Fruit fly (Drosophila melanogaster): ENCODE results near the gene Cpr65Av.

DNA sequence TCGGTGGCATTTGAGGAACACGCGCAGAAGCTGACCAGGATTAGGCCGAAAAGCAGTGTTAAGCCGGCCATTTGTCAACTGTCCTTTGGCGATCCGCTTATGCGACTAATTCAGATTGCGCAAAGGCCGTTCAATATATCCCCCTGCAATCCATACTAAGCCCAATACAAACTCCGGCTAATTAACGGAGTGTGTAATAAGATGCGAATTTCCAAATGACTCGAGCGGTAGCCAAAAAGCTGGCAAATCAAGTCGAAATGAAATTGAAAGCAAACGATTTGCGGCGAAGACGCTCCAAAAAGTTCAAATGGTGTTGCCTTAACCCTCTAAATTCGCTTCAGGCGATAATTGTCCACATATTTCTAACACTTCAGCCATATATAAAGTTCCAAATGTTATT is 2.5 kb upstream of the Cpr65Av start, which contains the start of gene Cpr65Aw:
- TF ChIP-seq psq (optimal IDR thresholded peaks at IDR 0.05), result no peak
- no peak for TF ChIP-seq usp (GFP tag; optimal IDR thresholded peaks at IDR 0.05)
- TF ChIP-seq Dll (optimal IDR thresholded peaks at IDR 0.05), result no peak
- no peak for TF ChIP-seq EcR (GFP tag; optimal IDR thresholded peaks at IDR 0.05)
- TF ChIP-seq CG8478 (optimal IDR thresholded peaks at IDR 0.05), result no peak
- no peak for TF ChIP-seq pan (optimal IDR thresholded peaks at IDR 0.05)
